Worm (Caenorhabditis elegans) whole organism, early embryonic: Measurements from ENCODE around the gene F37C12.10.

ENCODE experiments used
- B0310.2 ChIP-seq: sonication (generic microtip); optimal IDR thresholded peaks from 2 replicates; lab custom pipeline; 2016; ENCODE audit warnings: mild to moderate bottlenecking, missing genetic modification characterization, missing compliant biosample characterization
- F13C5.2 ChIP-seq: sonication (generic microtip); optimal IDR thresholded peaks from 2 replicates; lab custom pipeline; 2017; ENCODE audit warnings: mild to moderate bottlenecking, missing genetic modification characterization, inconsistent platforms, missing compliant biosample characterization
- aly-1 ChIP-seq: sonication (generic microtip); optimal IDR thresholded peaks from 2 replicates; lab custom pipeline; 2016; ENCODE audit warnings: missing genetic modification characterization, missing compliant biosample characterization
- ama-1 ChIP-seq: fragments of 150-350 bp; optimal IDR thresholded peaks from 2 replicates; lab custom pipeline; 2014
- ceh-13 ChIP-seq: fragments of 200-800 bp; sonication (Bioruptor generic); optimal IDR thresholded peaks from 2 replicates; lab custom pipeline; 2018; ENCODE audit warnings: mild to moderate bottlenecking, missing genetic modification characterization, missing compliant biosample characterization
- ceh-36 ChIP-seq: sonication (generic microtip); optimal IDR thresholded peaks from 2 replicates; lab custom pipeline; 2016; ENCODE audit warnings: missing genetic modification characterization, inconsistent platforms, missing compliant biosample characterization
- ets-7 ChIP-seq: sonication (generic microtip); optimal IDR thresholded peaks from 2 replicates; lab custom pipeline; 2016; ENCODE audit warnings: missing genotype, missing genetic modification characterization, missing compliant biosample characterization
- flt-1 ChIP-seq: fragments of 200-800 bp; sonication (Bioruptor generic); IDR thresholded peaks from 2 replicates; pipeline ENCODE4 v1.3.6; 2022; ENCODE audit warnings: missing genetic modification characterization, missing compliant biosample characterization
- hmbx-1 ChIP-seq: sonication (generic microtip); optimal IDR thresholded peaks from 2 replicates; lab custom pipeline; 2016; ENCODE audit warnings: mild to moderate bottlenecking, missing genetic modification characterization, missing compliant biosample characterization
- hmg-4 ChIP-seq: fragments of 200-800 bp; sonication (Bioruptor generic); optimal IDR thresholded peaks from 2 replicates; lab custom pipeline; 2018; ENCODE audit warnings: mild to moderate bottlenecking, missing genetic modification characterization, missing compliant biosample characterization
- hnd-1 ChIP-seq: sonication (generic microtip); optimal IDR thresholded peaks from 2 replicates; lab custom pipeline; 2016; ENCODE audit warnings: missing genetic modification characterization, missing compliant biosample characterization
- pes-1 ChIP-seq: fragments of 200-800 bp; sonication (Bioruptor generic); IDR thresholded peaks from 2 replicates; pipeline ENCODE4 v1.3.6; 2022; ENCODE audit warnings: missing genetic modification reagents, missing genetic modification characterization, missing compliant biosample characterization
- scrt-1 ChIP-seq: fragments of 200-800 bp; sonication (Bioruptor generic); IDR thresholded peaks from 2 replicates; pipeline ENCODE4 v1.3.6; 2022; ENCODE audit warnings: missing genetic modification characterization, missing compliant biosample characterization
- sea-1 ChIP-seq: fragments of 200-800 bp; sonication (Bioruptor generic); conservative IDR thresholded peaks from 2 replicates; pipeline ENCODE4 v1.3.6; 2022; ENCODE audit warnings: missing genetic modification characterization, missing compliant biosample characterization
- tbx-11 ChIP-seq: fragments of 200-800 bp; sonication (Bioruptor generic); IDR thresholded peaks from 2 replicates; pipeline ENCODE4 v1.3.6; 2022; ENCODE audit warnings: missing genetic modification characterization, missing compliant biosample characterization
- tbx-37 ChIP-seq: fragments of 200-800 bp; sonication (Bioruptor generic); conservative IDR thresholded peaks from 2 replicates; pipeline ENCODE4 v1.3.6; 2022; ENCODE audit warnings: missing genetic modification reagents, missing genetic modification characterization, missing compliant biosample characterization
- tra-4 ChIP-seq: sonication (generic microtip); optimal IDR thresholded peaks from 2 replicates; lab custom pipeline; 2017; ENCODE audit warnings: missing genetic modification characterization, missing compliant biosample characterization

F37C12.10 gene

ce11 chrIII:7178497-7178896 lies 9.7 kb downstream of the F37C12.10 start:
- no peak for TF ChIP-seq sea-1 (GFP tag; lab: Robert Waterston, UW)
- TF ChIP-seq ets-7 (tag; lab: Kevin White, UChicago), result no peak
- no peak for TF ChIP-seq aly-1 (tag; lab: Kevin White, UChicago)
- TF ChIP-seq scrt-1 (GFP tag; lab: Robert Waterston, UW), result no peak
- TF ChIP-seq ama-1, result no peak
- no peak for TF ChIP-seq hnd-1
- no peak for TF ChIP-seq flt-1 (GFP tag; lab: Robert Waterston, UW)
- TF ChIP-seq B0310.2, result no peak
- TF ChIP-seq hmbx-1, result no peak
- TF ChIP-seq tbx-11 (GFP tag; lab: Robert Waterston, UW), result no peak

ce11 chrIII:7170090-7170489 lies 18.1 kb downstream of the F37C12.10 start:
- TF ChIP-seq ceh-36 (tag; lab: Kevin White, UChicago) (no peak), pes-1 (GFP tag; lab: Robert Waterston, UW) (no peak), scrt-1 (GFP tag; lab: Robert Waterston, UW) (no peak), B0310.2 (no peak), F13C5.2 (no peak), ets-7 (tag; lab: Kevin White, UChicago) (no peak)

ce11 chrIII:7167568-7167937 lies 20.6 kb downstream of the F37C12.10 start, which contains the start of gene acs-4:
Gene acs-4 (plus strand): TSS chrIII:7167838.
- TF ChIP-seq ama-1, result no peak
- TF ChIP-seq hnd-1, result no peak
- TF ChIP-seq B0310.2, result no peak
- no peak for TF ChIP-seq hmg-4 (GFP tag; lab: Kevin White, UChicago)
- no peak for TF ChIP-seq ceh-13 (GFP tag; lab: Kevin White, UChicago)
- no peak for TF ChIP-seq flt-1 (GFP tag; lab: Robert Waterston, UW)
- TF ChIP-seq hmbx-1, result no peak
- no peak for TF ChIP-seq ceh-36 (tag; lab: Kevin White, UChicago)
- no peak for TF ChIP-seq tbx-11 (GFP tag; lab: Robert Waterston, UW)
- no peak for TF ChIP-seq F13C5.2
- TF ChIP-seq tra-4, result no peak
- no peak for TF ChIP-seq tbx-37 (GFP tag; lab: Robert Waterston, UW)
- no peak for TF ChIP-seq pes-1 (GFP tag; lab: Robert Waterston, UW)
- no peak for TF ChIP-seq ets-7 (tag; lab: Kevin White, UChicago)
- no peak for TF ChIP-seq aly-1 (tag; lab: Kevin White, UChicago)
- no peak for TF ChIP-seq scrt-1 (GFP tag; lab: Robert Waterston, UW)
- TF ChIP-seq sea-1 (GFP tag; lab: Robert Waterston, UW), result no peak

- TF ChIP-seq F13C5.2 (no peak), pes-1 (GFP tag; lab: Robert Waterston, UW) (no peak), hmbx-1 (no peak)
Observed at ce11 chrIII:7166664-7167567, 21.3 kb downstream of the F37C12.10 start.

ce11 chrIII:7165816-7166229 lies 22.4 kb downstream of the F37C12.10 start:
- no peak for TF ChIP-seq scrt-1 (GFP tag; lab: Robert Waterston, UW)
- TF ChIP-seq tbx-11 (GFP tag; lab: Robert Waterston, UW), result no peak
- TF ChIP-seq aly-1 (tag; lab: Kevin White, UChicago), result no peak
- no peak for TF ChIP-seq ama-1
- no peak for TF ChIP-seq F13C5.2
- TF ChIP-seq ceh-36 (tag; lab: Kevin White, UChicago), result no peak
- TF ChIP-seq tra-4, result no peak
- no peak for TF ChIP-seq hmbx-1
- TF ChIP-seq hnd-1, result no peak
- no peak for TF ChIP-seq sea-1 (GFP tag; lab: Robert Waterston, UW)
- no peak for TF ChIP-seq flt-1 (GFP tag; lab: Robert Waterston, UW)
- TF ChIP-seq ceh-13 (GFP tag; lab: Kevin White, UChicago), result no peak
- TF ChIP-seq hmg-4 (GFP tag; lab: Kevin White, UChicago), result no peak
- TF ChIP-seq ets-7 (tag; lab: Kevin White, UChicago), result no peak
- TF ChIP-seq pes-1 (GFP tag; lab: Robert Waterston, UW), result no peak
- no peak for TF ChIP-seq B0310.2
- TF ChIP-seq tbx-37 (GFP tag; lab: Robert Waterston, UW), result no peak

- no peak for TF ChIP-seq pes-1 (GFP tag; lab: Robert Waterston, UW)
- TF ChIP-seq tbx-37 (GFP tag; lab: Robert Waterston, UW), result no peak
- no peak for TF ChIP-seq aly-1 (tag; lab: Kevin White, UChicago)
- TF ChIP-seq hmg-4 (GFP tag; lab: Kevin White, UChicago), result no peak
- TF ChIP-seq hmbx-1, result no peak
- no peak for TF ChIP-seq ama-1
- no peak for TF ChIP-seq B0310.2
- no peak for TF ChIP-seq hnd-1
- TF ChIP-seq tra-4, result no peak
- TF ChIP-seq tbx-11 (GFP tag; lab: Robert Waterston, UW), result no peak
- no peak for TF ChIP-seq sea-1 (GFP tag; lab: Robert Waterston, UW)
- TF ChIP-seq F13C5.2, result no peak
- TF ChIP-seq ceh-36 (tag; lab: Kevin White, UChicago), result no peak
- no peak for TF ChIP-seq scrt-1 (GFP tag; lab: Robert Waterston, UW)
Observed at ce11 chrIII:7165276-7165675, 22.9 kb downstream of the F37C12.10 start.

- TF ChIP-seq F13C5.2 (peak; percentile 75), sea-1 (GFP tag; lab: Robert Waterston, UW) (no peak), hmg-4 (GFP tag; lab: Kevin White, UChicago) (peak; percentile 69)
Observed at ce11 chrIII:7162065-7162762, 26.0 kb downstream of the F37C12.10 start, which contains the start of the genes syf-2 and K04G7.1. Gene syf-2 (minus strand): TSS chrIII:7162115. Gene K04G7.1 (plus strand): TSS chrIII:7162712.
